Fruit fly (Drosophila melanogaster): Measurements from ENCODE around the gene r-cup.
A peak's percentile ranks its signal among the peaks of the same experiment; 100 is the strongest.

The r-cup gene

DNA sequence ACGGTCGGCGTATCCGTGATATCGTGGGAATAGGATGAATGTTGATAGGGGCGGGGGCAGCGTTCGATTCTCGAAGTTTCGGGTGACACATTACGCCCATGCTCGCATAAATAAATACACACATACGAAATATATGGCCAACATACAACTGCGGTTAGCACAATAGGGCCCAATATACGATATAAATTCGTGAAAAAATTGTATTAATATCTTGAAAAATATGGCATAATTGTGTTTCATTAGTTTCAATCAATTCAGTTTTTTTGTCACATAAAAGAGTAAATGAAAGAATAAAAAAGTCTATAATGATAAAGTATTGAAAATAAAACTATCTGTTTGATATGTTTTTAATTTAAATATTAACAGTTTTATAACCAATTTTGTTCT lies 10.2 kb upstream of the r-cup start:
- TF ChIP-seq CG10631 (GFP tag; optimal IDR thresholded peaks at IDR 0.05) (no peak), Smox (GFP tag; optimal IDR thresholded peaks at IDR 0.05) (peak; percentile 27), spab (GFP tag; optimal IDR thresholded peaks at IDR 0.05) (no peak), pdm3 (GFP tag; optimal IDR thresholded peaks at IDR 0.05) (peak; percentile 15), svp (GFP tag) (peak; percentile 70), CG15336 (GFP tag; IDR thresholded peaks at IDR 0.05) (no peak), Lpt (GFP tag; optimal IDR thresholded peaks at IDR 0.05) (no peak), OdsH (GFP tag; optimal IDR thresholded peaks at IDR 0.05) (peak; percentile 21), dac (GFP tag; optimal IDR thresholded peaks at IDR 0.05) (no peak), Met (GFP tag; optimal IDR thresholded peaks at IDR 0.05) (peak; percentile 21), CG4318 (GFP tag; optimal IDR thresholded peaks at IDR 0.05) (no peak), acj6 (GFP tag; optimal IDR thresholded peaks at IDR 0.05) (peak; percentile 22), CG1621 (tag; optimal IDR thresholded peaks at IDR 0.05) (peak; percentile 3), CG7368 (GFP tag; optimal IDR thresholded peaks at IDR 0.05) (no peak), topi (GFP tag; optimal IDR thresholded peaks at IDR 0.05) (peak; percentile 6), CG8632 (GFP tag; optimal IDR thresholded peaks at IDR 0.05) (peak; percentile 19), CG6276 (GFP tag; optimal IDR thresholded peaks at IDR 0.05) (no peak), Ets96B (tag; optimal IDR thresholded peaks at IDR 0.05) (no peak), Eip78C (GFP tag) (peak; percentile 61), Ets21C (GFP tag; optimal IDR thresholded peaks at IDR 0.05) (no peak), Hr4 (GFP tag; optimal IDR thresholded peaks at IDR 0.05) (peak; percentile 11), CG6808 (GFP tag; optimal IDR thresholded peaks at IDR 0.05) (no peak), CG8119 (GFP tag; IDR thresholded peaks at IDR 0.05) (0 out of 3 replicates have a peak, but pooled peaks have one; percentile 14), CG34406 (GFP tag; optimal IDR thresholded peaks at IDR 0.05) (peak; percentile 0), CG9139 (GFP tag; optimal IDR thresholded peaks at IDR 0.05) (no peak), salr (GFP tag; optimal IDR thresholded peaks at IDR 0.05) (no peak), vri (GFP tag; optimal IDR thresholded peaks at IDR 0.05) (no peak), esn (GFP tag; optimal IDR thresholded peaks at IDR 0.05) (peak; percentile 32), CG11294 (GFP tag; IDR thresholded peaks at IDR 0.05) (no peak), Hr39 (GFP tag; optimal IDR thresholded peaks at IDR 0.05) (peak; percentile 1), CG6792 (GFP tag; optimal IDR thresholded peaks at IDR 0.05) (no peak), Eip75B (GFP tag; optimal IDR thresholded peaks at IDR 0.05) (no peak), Sox102F (GFP tag; optimal IDR thresholded peaks at IDR 0.05) (no peak), eg (GFP tag; IDR thresholded peaks at IDR 0.05) (no peak)

DNA sequence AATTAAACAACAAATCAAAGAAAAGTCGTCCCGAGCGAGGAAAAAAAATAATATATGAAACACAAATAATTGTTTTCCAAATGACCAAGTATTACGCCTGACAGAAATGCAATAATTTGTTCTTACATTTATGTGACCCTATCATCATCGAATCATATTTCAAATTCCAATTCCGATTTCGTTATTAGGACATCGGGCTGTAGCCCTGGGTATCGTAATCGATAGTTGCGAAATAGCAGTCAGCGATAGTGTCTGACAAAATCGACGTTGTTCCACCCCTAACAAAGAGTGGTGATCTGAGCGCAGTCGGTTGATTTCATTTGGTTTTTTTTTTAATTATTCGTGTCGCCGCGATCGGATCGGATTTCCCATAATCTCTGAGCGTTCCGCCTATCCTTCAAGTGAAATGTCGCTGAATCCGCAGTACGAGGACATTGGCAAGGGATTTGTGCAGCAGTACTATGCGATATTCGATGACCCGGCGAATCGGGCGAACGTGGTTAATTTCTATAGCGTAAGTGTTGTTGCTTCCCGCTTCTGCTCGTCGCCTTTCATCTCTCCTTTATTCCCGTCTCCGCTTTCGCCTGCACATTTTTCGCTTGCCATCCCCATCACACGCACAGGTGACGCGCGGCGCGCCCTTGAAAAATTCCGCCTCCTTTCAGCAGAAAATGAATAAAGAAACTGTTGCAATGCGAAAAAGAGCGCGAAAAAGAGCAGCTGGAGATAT lies 9.7 kb upstream of the r-cup start, which contains the start of gene Ntf-2:
Gene Ntf-2, plus strand, starts transcription at position 262 of the 730 bp plus-strand sequence.
- TF ChIP-seq achi (GFP tag; optimal IDR thresholded peaks at IDR 0.05) (no peak), CG8632 (GFP tag; optimal IDR thresholded peaks at IDR 0.05) (no peak), fd59A (GFP tag; optimal IDR thresholded peaks at IDR 0.05) (no peak), CG3919 (GFP tag; optimal IDR thresholded peaks at IDR 0.05) (peak; percentile 19), dsx (GFP tag; optimal IDR thresholded peaks at IDR 0.05; ENCODE audit: poor library complexity, severe bottlenecking) (no peak), Ets21C (GFP tag; optimal IDR thresholded peaks at IDR 0.05) (no peak), CG15336 (GFP tag; IDR thresholded peaks at IDR 0.05) (no peak; the same call in 1 of the 2 replicates), Hr39 (GFP tag; optimal IDR thresholded peaks at IDR 0.05) (peak; percentile 21), CG31627 (GFP tag; optimal IDR thresholded peaks at IDR 0.05) (peak; percentile 11), OdsH (GFP tag; optimal IDR thresholded peaks at IDR 0.05) (no peak), CG10669 (GFP tag; optimal IDR thresholded peaks at IDR 0.05) (no peak), ss (GFP tag; optimal IDR thresholded peaks at IDR 0.05) (peak; percentile 26 to 28), CG6854 (GFP tag; optimal IDR thresholded peaks at IDR 0.05) (peak; percentile 20), CG1621 (tag; optimal IDR thresholded peaks at IDR 0.05) (no peak), fkh (GFP tag; optimal IDR thresholded peaks at IDR 0.05) (no peak), Eip78C (GFP tag) (peak; percentile 35), Blimp-1 (GFP tag; optimal IDR thresholded peaks at IDR 0.05) (no peak), acj6 (GFP tag; optimal IDR thresholded peaks at IDR 0.05) (no peak), CG6808 (GFP tag; optimal IDR thresholded peaks at IDR 0.05) (no peak)

Measured in whole organism, prepupa.